5 worm cellular contexts compared by ENCODE assay signal in the genomic region with DNA sequence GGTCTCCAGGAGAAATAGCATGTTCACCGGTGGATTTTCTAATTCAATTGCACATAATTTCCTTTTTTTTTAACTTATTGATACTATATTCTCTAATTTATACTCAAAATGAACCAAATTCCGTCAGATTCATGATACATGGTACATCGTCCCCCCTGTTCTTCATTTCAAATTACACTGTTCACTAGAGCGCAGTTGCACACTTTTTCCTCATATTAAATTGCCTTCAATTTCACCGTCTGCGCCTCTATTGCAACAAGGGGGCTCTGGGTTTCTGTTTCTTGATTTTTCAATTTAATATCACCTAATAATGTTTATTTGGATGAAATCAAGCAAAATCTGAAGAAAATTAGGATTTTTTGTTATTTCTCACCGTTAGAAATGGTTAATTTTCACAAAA.
TF ChIP-seq lines count a peak whose summit lies in the region.

No protein-coding gene starts in this region.

TF ChIP-seq in whole organism, L1 larva, 84 proteins besides CTCF, POLR2A, EP300 and RAD21 (continues in another document):
- no peak for TF ChIP-seq ztf-4 (tag; optimal IDR thresholded peaks at IDR 0.05; lab: Kevin White, UChicago)
- TF ChIP-seq nhr-12 (tag; optimal IDR thresholded peaks at IDR 0.05; lab: Kevin White, UChicago) = no peak
- TF ChIP-seq egl-27 (tag; optimal IDR thresholded peaks at IDR 0.05; lab: Kevin White, UChicago) = no peak
- TF ChIP-seq nhr-84 (tag; optimal IDR thresholded peaks at IDR 0.05; lab: Kevin White, UChicago) = no peak
- TF ChIP-seq egl-13 (tag; optimal IDR thresholded peaks at IDR 0.05; lab: Kevin White, UChicago) = no peak
- peak; percentile 64 for TF ChIP-seq snu-23 (GFP tag; optimal IDR thresholded peaks at IDR 0.05; lab: Kevin White, UChicago)
- no peak for TF ChIP-seq ces-1 (GFP tag; optimal IDR thresholded peaks at IDR 0.05; lab: Kevin White, UChicago)
- peak; percentile 9 for TF ChIP-seq tbx-2 (tag; optimal IDR thresholded peaks at IDR 0.05; lab: Kevin White, UChicago)
- TF ChIP-seq nhr-71 (tag; optimal IDR thresholded peaks at IDR 0.05; lab: Kevin White, UChicago) = peak; percentile 61
- no peak for TF ChIP-seq tlp-1 (tag; optimal IDR thresholded peaks at IDR 0.05; lab: Kevin White, UChicago)
- no peak for TF ChIP-seq ztf-11 (tag; optimal IDR thresholded peaks at IDR 0.05; lab: Kevin White, UChicago)
- no peak for TF ChIP-seq mab-9 (GFP tag; IDR thresholded peaks at IDR 0.05; lab: Robert Waterston, UW)
- TF ChIP-seq pag-3 (tag; optimal IDR thresholded peaks at IDR 0.05; lab: Kevin White, UChicago; ENCODE audit: borderline replicate concordance, insufficient read depth) = no peak
- TF ChIP-seq lin-15B (tag; optimal IDR thresholded peaks at IDR 0.05; lab: Kevin White, UChicago) = peak; percentile 61
- TF ChIP-seq zip-4 (GFP tag; optimal IDR thresholded peaks at IDR 0.05; lab: Kevin White, UChicago) = no peak
- TF ChIP-seq mep-1 (tag; optimal IDR thresholded peaks at IDR 0.05; lab: Kevin White, UChicago) = peak; percentile 79
- TF ChIP-seq hlh-17 (GFP tag; optimal IDR thresholded peaks at IDR 0.05; lab: Kevin White, UChicago; ENCODE audit: borderline replicate concordance) = no peak

TF ChIP-seq in whole organism, L3 larva, 47 proteins besides CTCF, POLR2A, EP300 and RAD21 (continues in another document):
- TF ChIP-seq snpc-4 (tag; optimal IDR thresholded peaks at IDR 0.05; lab: Kevin White, UChicago) = peak; percentile 55
- TF ChIP-seq lin-39 (tag; optimal IDR thresholded peaks at IDR 0.05; lab: Kevin White, UChicago) = peak; percentile 82
- TF ChIP-seq fkh-10 (GFP tag; optimal IDR thresholded peaks at IDR 0.05; lab: Kevin White, UChicago) = peak; percentile 12
- peak; percentile 77 for TF ChIP-seq lin-15B (tag; optimal IDR thresholded peaks at IDR 0.05; lab: Kevin White, UChicago)
- peak; percentile 13 for TF ChIP-seq jun-1 (tag; optimal IDR thresholded peaks at IDR 0.05; lab: Kevin White, UChicago)
- no peak for TF ChIP-seq lsy-12 (tag; optimal IDR thresholded peaks at IDR 0.05; lab: Kevin White, UChicago)
- no peak for TF ChIP-seq fos-1 (tag; optimal IDR thresholded peaks at IDR 0.05; lab: Kevin White, UChicago)
- TF ChIP-seq nfya-1 (tag; optimal IDR thresholded peaks at IDR 0.05; lab: Kevin White, UChicago; ENCODE audit: insufficient read depth) = peak; percentile 70
- no peak for TF ChIP-seq aly-2 (tag; optimal IDR thresholded peaks at IDR 0.05; lab: Kevin White, UChicago)
- TF ChIP-seq nhr-76 (tag; optimal IDR thresholded peaks at IDR 0.05; lab: Kevin White, UChicago) = no peak
- TF ChIP-seq hmg-11 (tag; optimal IDR thresholded peaks at IDR 0.05; lab: Kevin White, UChicago) = peak; percentile 18
- peak; percentile 9 for TF ChIP-seq nhr-77 (tag; optimal IDR thresholded peaks at IDR 0.05; lab: Kevin White, UChicago)
- TF ChIP-seq ceh-82 (tag; optimal IDR thresholded peaks at IDR 0.05; lab: Kevin White, UChicago) = no peak
- peak; percentile 33 for TF ChIP-seq elt-2 (tag; optimal IDR thresholded peaks at IDR 0.05; lab: Kevin White, UChicago)
- TF ChIP-seq nhr-23 (tag; optimal IDR thresholded peaks at IDR 0.05; lab: Kevin White, UChicago) = peak; percentile 61
- no peak for TF ChIP-seq ZK546.5 (tag; optimal IDR thresholded peaks at IDR 0.05; lab: Kevin White, UChicago)
- peak; percentile 71 for TF ChIP-seq egl-5 (tag; optimal IDR thresholded peaks at IDR 0.05; lab: Kevin White, UChicago)
- peak; percentile 82 for TF ChIP-seq pha-4 (tag; optimal IDR thresholded peaks at IDR 0.05; lab: Kevin White, UChicago)

TF ChIP-seq in whole organism, early embryonic, 17 proteins besides CTCF, POLR2A, EP300 and RAD21:
- peak; percentile 31 for TF ChIP-seq F13C5.2 (tag; optimal IDR thresholded peaks at IDR 0.05; lab: Kevin White, UChicago)
- TF ChIP-seq scrt-1 (GFP tag; IDR thresholded peaks at IDR 0.05; lab: Robert Waterston, UW) = no peak

TF ChIP-seq in whole organism, midembryonic, 9 proteins besides CTCF, POLR2A, EP300 and RAD21:
- peak; percentile 5 for TF ChIP-seq cog-1 (tag; optimal IDR thresholded peaks at IDR 0.05; lab: Kevin White, UChicago)
- no peak for TF ChIP-seq ztf-29 (GFP tag; IDR thresholded peaks at IDR 0.05; lab: Robert Waterston, UW)

TF ChIP-seq in whole organism, young adult, 124 proteins besides CTCF, POLR2A, EP300 and RAD21:
- no peak for TF ChIP-seq mel-28 (tag; optimal IDR thresholded peaks at IDR 0.05; lab: Kevin White, UChicago; ENCODE audit: borderline replicate concordance)
- peak; percentile 62; the same call in 1 of the 2 replicates for TF ChIP-seq hmg-1.2 (GFP tag; IDR thresholded peaks at IDR 0.05; lab: Robert Waterston, UW)
- peak; percentile 7 for TF ChIP-seq nhr-80 (tag; optimal IDR thresholded peaks at IDR 0.05; lab: Kevin White, UChicago)
- peak in 1 of 3 experiments; percentile 28 for TF ChIP-seq lin-35 (GFP tag; optimal IDR thresholded peaks at IDR 0.05; lab: Kevin White, UChicago)
- TF ChIP-seq attf-5 (GFP tag; optimal IDR thresholded peaks at IDR 0.05; lab: Kevin White, UChicago) = peak; percentile 54
- TF ChIP-seq mcd-1 (GFP tag; IDR thresholded peaks at IDR 0.05; lab: Robert Waterston, UW) = peak; percentile 81
